Worm (Caenorhabditis elegans): ENCODE data around the gene Y69A2AR.31.

- no peak for TF ChIP-seq hlh-15 (tag; optimal IDR thresholded peaks at IDR 0.05)
- TF ChIP-seq ceh-48 (tag; optimal IDR thresholded peaks at IDR 0.05): no peak
- no peak for TF ChIP-seq ahr-1 (tag; optimal IDR thresholded peaks at IDR 0.05)
- TF ChIP-seq hlh-13 (GFP tag; optimal IDR thresholded peaks at IDR 0.05): no peak
- no peak for TF ChIP-seq sox-4 (tag; optimal IDR thresholded peaks at IDR 0.05)
- no peak for TF ChIP-seq nhr-11 (tag; optimal IDR thresholded peaks at IDR 0.05)
- no peak for TF ChIP-seq unc-3 (GFP tag; conservative IDR thresholded peaks at IDR 0.05)
- no peak for TF ChIP-seq unc-3 (tag; optimal IDR thresholded peaks at IDR 0.05)
- TF ChIP-seq pqm-1 (tag; optimal IDR thresholded peaks at IDR 0.05): no peak
- no peak for TF ChIP-seq unc-86 (tag; optimal IDR thresholded peaks at IDR 0.05)
Measured at ce11 chrIV:2708329-2708965, 44.6 kb upstream of the Y69A2AR.31 start.
